Fruit fly (Drosophila melanogaster) whole organism, embryonic: Measurements from ENCODE around the gene RpS14a.

Source experiments
- BEAF-32 ChIP-seq: fragments of 200-800 bp; sonication (Bioruptor generic); optimal IDR thresholded peaks from 3 replicates; lab custom pipeline; 2017; ENCODE audit warnings: missing biosample characterization, missing genetic modification characterization, mild to moderate bottlenecking, moderate library complexity, missing genetic modification reagents
- Bdp1 ChIP-seq: fragments of 200-800 bp; sonication (Bioruptor generic); optimal IDR thresholded peaks from 3 replicates; lab custom pipeline; 2016; ENCODE audit warnings: missing biosample characterization, missing genetic modification characterization
- CG10321 ChIP-seq: fragments of 200-800 bp; sonication (Bioruptor generic); IDR thresholded peaks from 2 replicates; pipeline ENCODE4 v1.3.6; 2022; ENCODE audit warnings: missing biosample characterization, missing genetic modification characterization
- CG10543 ChIP-seq: fragments of 200-800 bp; sonication (Bioruptor generic); optimal IDR thresholded peaks from 3 replicates; lab custom pipeline; 2017; ENCODE audit warnings: missing biosample characterization, mild to moderate bottlenecking, missing genetic modification characterization, moderate library complexity
- CG10565 ChIP-seq: fragments of 200-800 bp; sonication (Bioruptor generic); optimal IDR thresholded peaks from 3 replicates; lab custom pipeline; 2016; ENCODE audit warnings: missing biosample characterization, mild to moderate bottlenecking, missing genetic modification characterization
- CG10654 ChIP-seq: fragments of 200-800 bp; sonication (Bioruptor generic); optimal IDR thresholded peaks from 2 replicates; lab custom pipeline; 2016; ENCODE audit warnings: missing biosample characterization, missing genetic modification characterization
- CG12071 ChIP-seq: fragments of 200-800 bp; sonication (Bioruptor generic); optimal IDR thresholded peaks from 3 replicates; lab custom pipeline; 2018; ENCODE audit warnings: missing biosample characterization, mild to moderate bottlenecking, missing genetic modification characterization
- CG12236 ChIP-seq: fragments of 200-800 bp; sonication (Bioruptor generic); optimal IDR thresholded peaks from 2 replicates; lab custom pipeline; 2016; ENCODE audit warnings: missing biosample characterization, missing genetic modification characterization
- CG1233 ChIP-seq: fragments of 200-800 bp; sonication (Bioruptor generic); optimal IDR thresholded peaks from 4 replicates; lab custom pipeline; 2018; ENCODE audit warnings: missing biosample characterization, mild to moderate bottlenecking, missing genetic modification characterization
- CG14014 ChIP-seq: fragments of 200-800 bp; sonication (Bioruptor generic); IDR thresholded peaks from 2 replicates; pipeline ENCODE4 v1.3.6; 2022; ENCODE audit warnings: missing biosample characterization, missing genetic modification characterization
- CG14860 ChIP-seq: fragments of 200-800 bp; sonication (Bioruptor generic); IDR thresholded peaks from 3 replicates; pipeline ENCODE4 v1.3.6; 2022; ENCODE audit warnings: missing biosample characterization, missing genetic modification characterization; ENCODE audit not compliant: partially characterized antibody
- CG17186 ChIP-seq: fragments of 200-800 bp; sonication (Bioruptor generic); optimal IDR thresholded peaks from 3 replicates; lab custom pipeline; 2017; ENCODE audit warnings: missing biosample characterization, missing genetic modification reagents, missing genetic modification characterization
- CG17802 ChIP-seq: fragments of 200-800 bp; sonication (Bioruptor generic); optimal IDR thresholded peaks from 2 replicates; lab custom pipeline; 2018; ENCODE audit warnings: missing biosample characterization, mild to moderate bottlenecking, missing genetic modification characterization, moderate library complexity
- CG18262 ChIP-seq: fragments of 200-800 bp; optimal IDR thresholded peaks from 3 replicates; lab custom pipeline; 2019; ENCODE audit warnings: missing biosample characterization, mild to moderate bottlenecking, missing genetic modification characterization, moderate library complexity
- CG2129 ChIP-seq: fragments of 200-800 bp; sonication (Bioruptor generic); IDR thresholded peaks from 2 replicates; pipeline ENCODE4 v1.3.6; 2022; ENCODE audit warnings: missing biosample characterization, missing genetic modification characterization; ENCODE audit not compliant: partially characterized antibody
- CG2712 ChIP-seq: fragments of 200-800 bp; optimal IDR thresholded peaks from 3 replicates; lab custom pipeline; 2019; ENCODE audit warnings: missing biosample characterization, mild to moderate bottlenecking, missing genetic modification characterization, moderate library complexity
- CG33213 ChIP-seq: fragments of 200-800 bp; sonication (Bioruptor generic); optimal IDR thresholded peaks from 3 replicates; lab custom pipeline; 2016; ENCODE audit warnings: missing biosample characterization, missing genetic modification characterization
- CG3407 ChIP-seq: fragments of 200-800 bp; sonication (Bioruptor generic); optimal IDR thresholded peaks from 2 replicates; lab custom pipeline; 2018; ENCODE audit warnings: missing biosample characterization, mild to moderate bottlenecking, missing genetic modification characterization
- CG3726 ChIP-seq: fragments of 200-800 bp; sonication (Bioruptor generic); IDR thresholded peaks from 3 replicates; pipeline ENCODE4, ENCODE4 v1.3.6; 2022; ENCODE audit warnings: missing biosample characterization, missing genetic modification characterization
- CG4328 ChIP-seq: fragments of 200-800 bp; sonication (Bioruptor generic); optimal IDR thresholded peaks from 3 replicates; lab custom pipeline; 2017; ENCODE audit warnings: missing biosample characterization, missing genetic modification reagents, missing genetic modification characterization
- CG4404 ChIP-seq: fragments of 200-800 bp; sonication (Bioruptor generic); IDR thresholded peaks from 2 replicates; pipeline ENCODE4 v1.3.6; 2022; ENCODE audit warnings: missing biosample characterization, missing genetic modification characterization
- CG4617 ChIP-seq: fragments of 200-800 bp; sonication (Bioruptor generic); optimal IDR thresholded peaks from 3 replicates; lab custom pipeline; 2016; ENCODE audit warnings: missing biosample characterization, missing genetic modification characterization, borderline replicate concordance
- CG7556 ChIP-seq: fragments of 200-800 bp; sonication (Bioruptor generic); optimal IDR thresholded peaks from 2 replicates; lab custom pipeline; 2017; ENCODE audit warnings: missing biosample characterization, mild to moderate bottlenecking, missing genetic modification characterization
- CG8089 ChIP-seq: fragments of 200-800 bp; sonication (Bioruptor generic); optimal IDR thresholded peaks from 3 replicates; lab custom pipeline; 2016; ENCODE audit warnings: missing biosample characterization, missing genetic modification characterization
- CG9797 ChIP-seq: fragments of 200-800 bp; sonication (Bioruptor generic); optimal IDR thresholded peaks from 3 replicates; lab custom pipeline; 2018; ENCODE audit warnings: missing biosample characterization, mild to moderate bottlenecking, missing genetic modification characterization
- Eip74EF ChIP-seq, 2 experiments: fragments of 200-800 bp in 1 of 2; fragments of >200 bp in 1 of 2; sonication (Bioruptor generic) in 1 of 2; optimal IDR thresholded peaks; 2 replicates each; lab custom pipeline; 2017 to 2019; ENCODE audit warnings: missing biosample characterization in 2 of 2, missing genetic modification characterization in 2 of 2, mild to moderate bottlenecking in 1 of 2, moderate library complexity in 1 of 2
- HHEX ChIP-seq: fragments of 200-800 bp; sonication (Bioruptor generic); optimal IDR thresholded peaks from 3 replicates; lab custom pipeline; 2017; ENCODE audit warnings: missing biosample characterization, mild to moderate bottlenecking, missing genetic modification characterization, missing genetic modification reagents
- HLHmδ ChIP-seq: fragments of 200-800 bp; sonication (Bioruptor generic); optimal IDR thresholded peaks from 2 replicates; lab custom pipeline; 2018; ENCODE audit warnings: missing biosample characterization, mild to moderate bottlenecking, missing genetic modification characterization, moderate library complexity
- Hr3 ChIP-seq: fragments of 200-800 bp; sonication (Bioruptor generic); optimal IDR thresholded peaks from 3 replicates; lab custom pipeline; 2016; ENCODE audit warnings: missing biosample characterization, missing genetic modification characterization
- Hr51 ChIP-seq, 2 experiments: fragments of 200-800 bp; sonication (Bioruptor generic); optimal IDR thresholded peaks; 2 replicates in 1 of 2; 3 replicates in 1 of 2; lab custom pipeline; 2016 to 2018; ENCODE audit warnings: missing biosample characterization in 2 of 2, missing genetic modification characterization in 2 of 2, mild to moderate bottlenecking in 1 of 2, moderate library complexity in 1 of 2
- Mad ChIP-seq: fragments of 200-800 bp; sonication (Bioruptor generic); optimal IDR thresholded peaks from 2 replicates; lab custom pipeline; 2016; ENCODE audit warnings: missing biosample characterization, missing genetic modification characterization
- NC2α ChIP-seq: fragments of 200-800 bp; sonication (Bioruptor generic); optimal IDR thresholded peaks from 2 replicates; lab custom pipeline; 2016; ENCODE audit warnings: missing biosample characterization, missing genetic modification characterization
- Rx ChIP-seq: fragments of 200-800 bp; sonication (Bioruptor generic); IDR thresholded peaks from 2 replicates; pipeline ENCODE4 v1.3.6; 2022; ENCODE audit warnings: missing biosample characterization, missing genetic modification characterization
- az2 ChIP-seq: fragments of 200-800 bp; sonication (Bioruptor generic); optimal IDR thresholded peaks from 3 replicates; lab custom pipeline; 2016; ENCODE audit warnings: missing biosample characterization, missing genetic modification characterization
- chn ChIP-seq: fragments of 200-800 bp; sonication (Bioruptor generic); optimal IDR thresholded peaks from 2 replicates; lab custom pipeline; 2016; ENCODE audit warnings: missing biosample characterization, missing genetic modification characterization
- dmrt99B ChIP-seq: fragments of 200-800 bp; sonication (Bioruptor generic); optimal IDR thresholded peaks from 2 replicates; lab custom pipeline; 2018; ENCODE audit warnings: missing biosample characterization, mild to moderate bottlenecking, missing genetic modification characterization, moderate library complexity
- esg ChIP-seq: fragments of 200-800 bp; sonication (Bioruptor generic); conservative IDR thresholded peaks from 2 replicates; pipeline ENCODE4 v1.3.6; 2022; ENCODE audit warnings: missing biosample characterization, missing genetic modification characterization
- gce ChIP-seq: fragments of 200-800 bp; sonication (Bioruptor generic); IDR thresholded peaks from 3 replicates; pipeline ENCODE4 v1.3.6; 2022; ENCODE audit warnings: missing biosample characterization, missing genetic modification characterization
- lbe ChIP-seq: fragments of 200-800 bp; sonication (Bioruptor generic); optimal IDR thresholded peaks from 2 replicates; lab custom pipeline; 2016; ENCODE audit warnings: missing biosample characterization, mild to moderate bottlenecking, missing genetic modification characterization
- mld ChIP-seq: fragments of 200-800 bp; sonication (Bioruptor generic); IDR thresholded peaks from 3 replicates; pipeline ENCODE4 v1.3.6; 2022; ENCODE audit warnings: missing biosample characterization, missing genetic modification characterization; ENCODE audit not compliant: partially characterized antibody
- nmo ChIP-seq: fragments of 200-800 bp; sonication (Bioruptor generic); optimal IDR thresholded peaks from 2 replicates; lab custom pipeline; 2018; ENCODE audit warnings: missing biosample characterization, mild to moderate bottlenecking, missing genetic modification characterization, moderate library complexity
- pho ChIP-seq: fragments of 200-800 bp; sonication (Bioruptor generic); optimal IDR thresholded peaks from 2 replicates; lab custom pipeline; 2016; ENCODE audit warnings: missing biosample characterization, missing genetic modification characterization
- pros ChIP-seq: fragments of 200-800 bp; sonication (Bioruptor generic); optimal IDR thresholded peaks from 3 replicates; lab custom pipeline; 2019; ENCODE audit warnings: missing biosample characterization, mild to moderate bottlenecking, missing genetic modification characterization, moderate library complexity
- psq ChIP-seq: fragments of 200-800 bp; sonication (Bioruptor generic); optimal IDR thresholded peaks from 2 replicates; lab custom pipeline; 2017; ENCODE audit warnings: missing biosample characterization, missing genetic modification characterization
- sens-2 ChIP-seq: fragments of 200-800 bp; sonication (Bioruptor generic); IDR thresholded peaks from 2 replicates; pipeline ENCODE4 v1.3.6; 2022; ENCODE audit warnings: missing biosample characterization, missing genetic modification characterization
- sim ChIP-seq: fragments of 200-800 bp; sonication (Bioruptor generic); IDR thresholded peaks from 2 replicates; pipeline ENCODE4 v1.3.6; 2022; ENCODE audit warnings: missing biosample characterization, missing genetic modification characterization
- vvl ChIP-seq: fragments of 200-800 bp; sonication (Bioruptor generic); IDR thresholded peaks from 2 replicates; pipeline ENCODE4 v1.3.6; 2022; ENCODE audit warnings: missing biosample characterization, missing genetic modification characterization
- zf30C ChIP-seq: fragments of 200-800 bp; sonication (Bioruptor generic); optimal IDR thresholded peaks from 3 replicates; lab custom pipeline; 2018; ENCODE audit warnings: missing biosample characterization, mild to moderate bottlenecking, missing genetic modification characterization

RpS14a gene

DNA sequence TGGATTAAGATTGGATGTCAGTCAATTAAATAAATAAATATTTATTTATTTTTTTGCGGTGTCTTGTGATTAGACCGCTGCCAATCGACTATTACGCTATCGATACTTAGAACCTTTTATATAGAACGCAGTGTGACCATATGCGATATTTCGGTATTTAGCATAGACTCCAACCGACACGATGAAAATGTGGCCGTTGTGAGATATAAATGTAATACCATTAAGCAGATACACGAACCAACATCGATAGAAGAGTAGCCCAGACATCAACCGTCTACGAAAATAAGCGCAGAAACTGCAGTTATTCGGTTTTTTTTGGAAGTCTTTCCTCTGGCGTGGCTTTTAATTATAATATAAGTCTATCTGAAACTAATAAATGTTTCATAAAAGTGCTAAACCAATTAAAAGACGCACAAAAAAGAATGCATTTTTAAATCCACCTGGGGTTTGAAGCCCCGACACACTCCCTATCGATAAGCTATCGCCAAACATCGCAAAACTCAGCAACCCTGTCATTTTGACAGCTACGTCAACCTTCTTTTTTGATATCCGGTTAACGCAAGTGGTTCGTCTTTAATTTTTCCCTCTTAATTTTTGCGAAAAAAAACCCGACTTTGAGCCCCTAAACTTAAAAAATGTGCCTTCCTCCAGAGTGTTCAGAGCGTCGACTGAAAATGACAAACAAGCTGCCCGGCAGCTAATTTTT lies at the start of gene RpS14a, which contains the start of gene Dhdds (continued):
- TF ChIP-seq CG14860 (GFP tag; lab: Robert Waterston, UW) (peak; percentile 48; the same call in 2 of the 3 replicates), CG17186 (GFP tag; lab: Kevin White, UChicago) (peak; percentile 61), CG33213 (GFP tag; lab: Kevin White, UChicago) (peak; percentile 32), Hr51 (GFP tag; optimal IDR thresholded peaks at IDR 0.05; lab: Kevin White, UChicago) (peak; percentile 43 to 54), Mad (GFP tag; lab: Kevin White, UChicago) (peak; percentile 5), CG10654 (GFP tag; lab: Kevin White, UChicago) (peak; percentile 36), Rx (peak; percentile 11; the same call in 1 of the 2 replicates), Bdp1 (GFP tag; lab: Kevin White, UChicago) (peak; percentile 24), CG14014 (GFP tag; lab: Robert Waterston, UW) (peak; percentile 10; the same call in 1 of the 2 replicates), mld (GFP tag; lab: Robert Waterston, UW) (no peak), gce (GFP tag; lab: Robert Waterston, UW) (no peak), pho (peak; percentile 35), CG9797 (GFP tag; lab: Kevin White, UChicago) (peak; percentile 92), CG1233 (peak; percentile 59), CG3407 (GFP tag; lab: Kevin White, UChicago) (peak; percentile 64), CG4617 (GFP tag; lab: Kevin White, UChicago) (peak; percentile 6), CG2129 (GFP tag; lab: Robert Waterston, UW) (peak; percentile 47; the same call in 1 of the 2 replicates), CG10565 (GFP tag; lab: Kevin White, UChicago) (no peak), esg (GFP tag; lab: Robert Waterston, UW) (no peak), HHEX (GFP tag; lab: Kevin White, UChicago) (peak; percentile 67), CG7556 (GFP tag; lab: Kevin White, UChicago) (peak; percentile 51), CG2712 (tag; lab: Kevin White, UChicago) (peak; percentile 66), HLHmδ (GFP tag; lab: Kevin White, UChicago) (peak; percentile 77), lbe (no peak), sim (no peak), psq (no peak), BEAF-32 (GFP tag; lab: Kevin White, UChicago) (peak; percentile 98), zf30C (GFP tag; lab: Kevin White, UChicago) (no peak), nmo (GFP tag; lab: Kevin White, UChicago) (peak; percentile 84), CG4328 (GFP tag; lab: Kevin White, UChicago) (peak; percentile 74), CG4404 (GFP tag; lab: Robert Waterston, UW) (no peak), chn (GFP tag; lab: Kevin White, UChicago) (no peak), CG10321 (GFP tag; lab: Robert Waterston, UW) (no peak), vvl (peak; percentile 17; the same call in 1 of the 2 replicates), CG12071 (GFP tag; lab: Kevin White, UChicago) (peak; percentile 57), Hr3 (GFP tag; lab: Kevin White, UChicago) (peak; percentile 25), sens-2 (GFP tag; lab: Robert Waterston, UW) (0 out of 2 replicates have a peak, but pooled peaks have one; percentile 19), CG8089 (peak; percentile 11), dmrt99B (no peak), pros (GFP tag; lab: Kevin White, UChicago) (no peak), CG3726 (GFP tag; lab: Robert Waterston, UW) (no peak), CG18262 (tag; lab: Kevin White, UChicago) (peak; percentile 54), CG17802 (tag; lab: Kevin White, UChicago) (peak; percentile 39), CG12236 (GFP tag; lab: Kevin White, UChicago) (peak; percentile 41), CG10543 (GFP tag; lab: Kevin White, UChicago) (peak; percentile 65), NC2α (GFP tag; lab: Kevin White, UChicago) (peak; percentile 32), az2 (GFP tag; lab: Kevin White, UChicago) (peak; percentile 17), Eip74EF (GFP tag; optimal IDR thresholded peaks at IDR 0.05; lab: Kevin White, UChicago) (peak in 1 of 2 experiments; percentile 34)
